Fruit fly (Drosophila melanogaster): ENCODE data around the gene Alp11.

DNA sequence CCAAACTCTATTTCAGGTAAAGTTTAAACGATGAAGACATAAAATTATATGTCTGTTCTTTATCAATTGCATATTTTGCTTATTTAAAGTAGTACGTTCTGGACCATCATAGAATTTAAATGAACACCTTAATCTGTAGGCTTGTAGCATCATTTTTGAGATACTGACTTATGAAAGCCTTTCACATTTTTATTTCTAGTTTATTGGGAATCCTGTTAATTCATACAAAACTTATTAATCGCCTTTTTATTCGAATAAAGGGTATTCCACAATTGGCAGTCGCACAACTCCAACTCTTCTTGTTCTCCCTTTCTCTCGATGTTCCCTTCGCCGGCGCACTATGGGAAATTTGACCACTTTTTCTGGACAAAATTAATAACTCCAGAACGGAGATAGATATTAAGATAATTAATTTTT, 35.1 kb upstream of the Alp11 start:
- TF ChIP-seq CG8478 (optimal IDR thresholded peaks at IDR 0.05), result no peak
- TF ChIP-seq CTCF (optimal IDR thresholded peaks at IDR 0.05), result no peak

All from S2 (cell line).